Fruit fly (Drosophila melanogaster) whole organism, embryonic: Measurements from ENCODE around the gene DNaseII.
A peak's percentile ranks its signal among the peaks of the same experiment; 100 is the strongest.

ENCODE experiments used
- Atf3 ChIP-seq: fragments of 200-800 bp; sonication (Bioruptor generic); optimal IDR thresholded peaks from 3 replicates; lab custom pipeline; 2016; ENCODE audit warnings: missing biosample characterization, missing genetic modification characterization
- Awh ChIP-seq: fragments of 200-800 bp; sonication (Bioruptor generic); IDR thresholded peaks from 2 replicates; pipeline ENCODE4, ENCODE4 v1.3.6; 2022; ENCODE audit warnings: missing biosample characterization, missing genetic modification characterization
- Bteb2 ChIP-seq: fragments of 200-800 bp; sonication (Bioruptor generic); optimal IDR thresholded peaks from 2 replicates; lab custom pipeline; 2016; ENCODE audit warnings: missing biosample characterization, missing genetic modification characterization
- CG10209 ChIP-seq: fragments of 200-800 bp; sonication (Bioruptor generic); optimal IDR thresholded peaks from 3 replicates; lab custom pipeline; 2017; ENCODE audit warnings: missing biosample characterization, mild to moderate bottlenecking, missing genetic modification characterization, missing genetic modification reagents
- CG10431 ChIP-seq: fragments of 200-800 bp; sonication (Bioruptor generic); optimal IDR thresholded peaks from 3 replicates; lab custom pipeline; 2018; ENCODE audit warnings: missing biosample characterization, mild to moderate bottlenecking, missing genetic modification characterization
- CG10462 ChIP-seq: fragments of 200-800 bp; sonication (Bioruptor generic); optimal IDR thresholded peaks from 2 replicates; lab custom pipeline; 2016; ENCODE audit warnings: missing biosample characterization, missing genetic modification characterization
- CG14965 ChIP-seq: fragments of 200-800 bp; sonication (Bioruptor generic); optimal IDR thresholded peaks from 2 replicates; lab custom pipeline; 2016; ENCODE audit warnings: missing biosample characterization, missing genetic modification characterization, borderline replicate concordance
- CG16815 ChIP-seq: fragments of 200-800 bp; sonication (Bioruptor generic); optimal IDR thresholded peaks from 3 replicates; lab custom pipeline; 2017; ENCODE audit warnings: missing biosample characterization, mild to moderate bottlenecking, missing genetic modification characterization
- CG17328 ChIP-seq: fragments of 200-800 bp; sonication (Bioruptor generic); IDR thresholded peaks from 2 replicates; pipeline ENCODE4 v1.3.6; 2022; ENCODE audit warnings: missing biosample characterization, missing genetic modification characterization
- CG17612 ChIP-seq: fragments of 200-800 bp; sonication (Bioruptor generic); IDR thresholded peaks from 2 replicates; pipeline ENCODE4 v1.3.6; 2022; ENCODE audit warnings: missing biosample characterization, missing genetic modification characterization
- CG18476 ChIP-seq: fragments of 200-800 bp; sonication (Bioruptor generic); optimal IDR thresholded peaks from 2 replicates; lab custom pipeline; 2016; ENCODE audit warnings: missing biosample characterization, mild to moderate bottlenecking, missing genetic modification characterization
- CG18764 ChIP-seq: fragments of 200-800 bp; sonication (Bioruptor generic); optimal IDR thresholded peaks from 3 replicates; lab custom pipeline; 2016; ENCODE audit warnings: missing biosample characterization, missing genetic modification characterization
- CG3065 ChIP-seq: fragments of 200-800 bp; sonication (Bioruptor generic); optimal IDR thresholded peaks from 2 replicates; lab custom pipeline; 2016; ENCODE audit warnings: missing biosample characterization, missing genetic modification characterization
- CG42726 ChIP-seq: fragments of 200-800 bp; sonication (Bioruptor generic); IDR thresholded peaks from 2 replicates; pipeline ENCODE4 v1.3.6; 2022; ENCODE audit warnings: missing biosample characterization, missing genetic modification characterization; ENCODE audit not compliant: partially characterized antibody
- CG4282 ChIP-seq: fragments of 200-800 bp; sonication (Bioruptor generic); optimal IDR thresholded peaks from 2 replicates; lab custom pipeline; 2016; ENCODE audit warnings: missing biosample characterization, missing genetic modification characterization
- CG7372 ChIP-seq: fragments of 200-800 bp; sonication (Bioruptor generic); IDR thresholded peaks from 2 replicates; pipeline ENCODE4 v1.3.6; 2022; ENCODE audit warnings: missing biosample characterization, missing genetic modification characterization
- CG7839 ChIP-seq: fragments of 200-800 bp; sonication (Bioruptor generic); optimal IDR thresholded peaks from 3 replicates; lab custom pipeline; 2018; ENCODE audit warnings: missing biosample characterization, mild to moderate bottlenecking, missing genetic modification characterization, moderate library complexity
- CG9817 ChIP-seq: fragments of 200-800 bp; sonication (Bioruptor generic); optimal IDR thresholded peaks from 2 replicates; lab custom pipeline; 2018; ENCODE audit warnings: missing biosample characterization, mild to moderate bottlenecking, missing genetic modification characterization, moderate library complexity
- Doc2 ChIP-seq: fragments of 200-800 bp; sonication (Bioruptor generic); IDR thresholded peaks from 2 replicates; pipeline ENCODE4 v1.3.6; 2022; ENCODE audit warnings: missing biosample characterization, missing genetic modification characterization
- Drgx ChIP-seq: fragments of 200-800 bp; sonication (Bioruptor generic); IDR thresholded peaks from 2 replicates; pipeline ENCODE4 v1.3.6; 2022; ENCODE audit warnings: missing biosample characterization, missing genetic modification characterization
- Ets65A ChIP-seq: fragments of 200-800 bp; sonication (Bioruptor generic); peaks from one replicate; lab custom pipeline; 2016; ENCODE audit warnings: missing biosample characterization, missing genetic modification characterization
- Fer3 ChIP-seq: fragments of 200-800 bp; sonication (Bioruptor generic); optimal IDR thresholded peaks from 2 replicates; lab custom pipeline; 2018; ENCODE audit warnings: missing biosample characterization, mild to moderate bottlenecking, missing genetic modification characterization, moderate library complexity
- H15 ChIP-seq: fragments of 200-800 bp; sonication (Bioruptor generic); IDR thresholded peaks from 3 replicates; pipeline ENCODE4 v1.3.6; 2022; ENCODE audit warnings: missing biosample characterization, missing genetic modification characterization
- Hmr ChIP-seq: fragments of 200-800 bp; sonication (Bioruptor generic); optimal IDR thresholded peaks from 3 replicates; lab custom pipeline; 2017; ENCODE audit warnings: mild to moderate bottlenecking, missing biosample characterization, missing genetic modification reagents, missing genetic modification characterization
- Hr51 ChIP-seq, 2 experiments: fragments of 200-800 bp; sonication (Bioruptor generic); optimal IDR thresholded peaks; 2 replicates in 1 of 2; 3 replicates in 1 of 2; lab custom pipeline; 2016 to 2018; ENCODE audit warnings: missing biosample characterization in 2 of 2, missing genetic modification characterization in 2 of 2, mild to moderate bottlenecking in 1 of 2, moderate library complexity in 1 of 2
- Hsf ChIP-seq: fragments of 200-800 bp; sonication (Bioruptor generic); optimal IDR thresholded peaks from 3 replicates; lab custom pipeline; 2016; ENCODE audit warnings: missing biosample characterization, missing genetic modification characterization
- MBD-R2 ChIP-seq: fragments of 200-800 bp; sonication (Bioruptor generic); IDR thresholded peaks from 2 replicates; pipeline ENCODE4 v1.3.6; 2022; ENCODE audit warnings: missing biosample characterization, missing genetic modification characterization
- Mad ChIP-seq: fragments of 200-800 bp; sonication (Bioruptor generic); optimal IDR thresholded peaks from 2 replicates; lab custom pipeline; 2016; ENCODE audit warnings: missing biosample characterization, missing genetic modification characterization
- NC2β ChIP-seq: fragments of 200-800 bp; sonication (Bioruptor generic); optimal IDR thresholded peaks from 2 replicates; lab custom pipeline; 2016; ENCODE audit warnings: missing biosample characterization, missing genetic modification characterization
- PHDP ChIP-seq: fragments of 200-800 bp; sonication (Bioruptor generic); optimal IDR thresholded peaks from 3 replicates; lab custom pipeline; 2018; ENCODE audit warnings: missing biosample characterization, mild to moderate bottlenecking, missing genetic modification characterization, moderate library complexity
- Scr ChIP-seq: fragments of 200-800 bp; sonication (Bioruptor generic); IDR thresholded peaks from 2 replicates; pipeline ENCODE4 v1.3.6; 2022; ENCODE audit warnings: missing biosample characterization, missing genetic modification characterization; ENCODE audit not compliant: partially characterized antibody
- cas ChIP-seq: fragments of 200-800 bp; sonication (Bioruptor generic); IDR thresholded peaks from 2 replicates; pipeline ENCODE4 v1.3.6; 2022; ENCODE audit warnings: missing biosample characterization, missing genetic modification characterization
- eve ChIP-seq, 2 experiments: fragments of >200 bp; optimal IDR thresholded peaks; 2 replicates each; lab custom pipeline; 2017; ENCODE audit warnings: missing biosample characterization in 2 of 2, missing genetic modification characterization in 2 of 2
- gcm ChIP-seq: fragments of 200-800 bp; sonication (Bioruptor generic); optimal IDR thresholded peaks from 2 replicates; lab custom pipeline; 2019; ENCODE audit warnings: missing biosample characterization, mild to moderate bottlenecking, missing genetic modification characterization, moderate library complexity
- gem ChIP-seq: fragments of 200-800 bp; sonication (Bioruptor generic); optimal IDR thresholded peaks from 2 replicates; lab custom pipeline; 2019; ENCODE audit warnings: missing biosample characterization, mild to moderate bottlenecking, missing genetic modification characterization, moderate library complexity
- hb ChIP-seq: fragments of 200-800 bp; sonication (Bioruptor generic); IDR thresholded peaks from 3 replicates; pipeline ENCODE4 v1.3.6; 2022; ENCODE audit warnings: missing biosample characterization, missing genetic modification characterization; ENCODE audit not compliant: partially characterized antibody
- jing ChIP-seq: fragments of 200-800 bp; sonication (Bioruptor generic); optimal IDR thresholded peaks from 2 replicates; lab custom pipeline; 2018; ENCODE audit warnings: missing biosample characterization, mild to moderate bottlenecking, missing genetic modification characterization
- klu ChIP-seq: fragments of 200-800 bp; sonication (Bioruptor generic); IDR thresholded peaks from 2 replicates; pipeline ENCODE4 v1.3.6; 2022; ENCODE audit warnings: missing biosample characterization, missing genetic modification characterization
- lmd ChIP-seq: fragments of 200-800 bp; sonication (Bioruptor generic); IDR thresholded peaks from 2 replicates; pipeline ENCODE4 v1.3.6; 2022; ENCODE audit warnings: missing biosample characterization, missing genetic modification characterization
- luna ChIP-seq: fragments of 200-800 bp; sonication (Bioruptor generic); optimal IDR thresholded peaks from 2 replicates; lab custom pipeline; 2016; ENCODE audit warnings: missing biosample characterization, missing genetic modification characterization
- mam ChIP-seq: fragments of 200-800 bp; sonication (Bioruptor generic); optimal IDR thresholded peaks from 3 replicates; lab custom pipeline; 2016; ENCODE audit warnings: missing biosample characterization, missing genetic modification characterization
- nau ChIP-seq: fragments of 200-800 bp; sonication (Bioruptor generic); optimal IDR thresholded peaks from 3 replicates; lab custom pipeline; 2017; ENCODE audit warnings: missing biosample characterization, mild to moderate bottlenecking, missing genetic modification characterization, missing genetic modification reagents
- sens ChIP-seq: fragments of 200-800 bp; sonication (Bioruptor generic); peaks from one replicate; lab custom pipeline; 2016; ENCODE audit warnings: missing biosample characterization, missing genetic modification characterization
- sim ChIP-seq: fragments of 200-800 bp; sonication (Bioruptor generic); IDR thresholded peaks from 2 replicates; pipeline ENCODE4 v1.3.6; 2022; ENCODE audit warnings: missing biosample characterization, missing genetic modification characterization
- sr ChIP-seq: fragments of 200-800 bp; sonication (Bioruptor generic); IDR thresholded peaks from 3 replicates; pipeline ENCODE4 v1.3.6; 2022; ENCODE audit warnings: missing biosample characterization, missing genetic modification characterization
- ttk ChIP-seq: fragments of 200-800 bp; sonication (Bioruptor generic); IDR thresholded peaks from 2 replicates; pipeline ENCODE4 v2.1.2; 2022; ENCODE audit warnings: missing biosample characterization, missing genetic modification characterization
- twi ChIP-seq: fragments of 200-800 bp; optimal IDR thresholded peaks from 2 replicates; lab custom pipeline; 2019; ENCODE audit warnings: missing biosample characterization, mild to moderate bottlenecking, missing genetic modification characterization, moderate library complexity

Gene DNaseII

DNA sequence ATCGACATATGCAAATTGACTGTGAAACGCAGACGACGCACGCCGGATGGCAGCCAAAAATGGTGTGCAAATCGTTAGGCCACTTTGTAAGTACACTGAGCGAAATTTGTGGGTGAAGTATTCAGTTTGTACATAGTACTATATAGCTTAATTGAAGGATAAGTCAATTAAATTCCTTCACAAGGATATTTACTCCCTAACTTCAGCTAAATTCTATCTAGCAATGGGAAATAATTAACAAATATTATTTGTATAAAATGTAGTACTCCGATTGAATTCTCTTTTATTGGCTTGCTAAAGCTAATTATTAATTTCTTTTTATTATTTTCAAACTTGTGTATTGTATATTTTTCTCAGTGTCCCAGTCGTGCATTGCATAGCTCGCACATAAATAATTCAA lies 9.9 kb downstream of the DNaseII start:
- TF ChIP-seq Bteb2 (GFP tag; lab: Kevin White, UChicago): no peak
- TF ChIP-seq CG4282 (GFP tag; lab: Kevin White, UChicago): no peak
- peak; percentile 74 for TF ChIP-seq Drgx
- peak; percentile 6 for TF ChIP-seq gem (tag; lab: Kevin White, UChicago)
- TF ChIP-seq sens: peak; percentile 5
- peak; percentile 2 for TF ChIP-seq Ets65A (GFP tag; lab: Kevin White, UChicago)
- TF ChIP-seq Hr51 (GFP tag; optimal IDR thresholded peaks at IDR 0.05; lab: Kevin White, UChicago): peak in 1 of 2 experiments; percentile 12
- no peak for TF ChIP-seq Scr (GFP tag; lab: Robert Waterston, UW)

DNA sequence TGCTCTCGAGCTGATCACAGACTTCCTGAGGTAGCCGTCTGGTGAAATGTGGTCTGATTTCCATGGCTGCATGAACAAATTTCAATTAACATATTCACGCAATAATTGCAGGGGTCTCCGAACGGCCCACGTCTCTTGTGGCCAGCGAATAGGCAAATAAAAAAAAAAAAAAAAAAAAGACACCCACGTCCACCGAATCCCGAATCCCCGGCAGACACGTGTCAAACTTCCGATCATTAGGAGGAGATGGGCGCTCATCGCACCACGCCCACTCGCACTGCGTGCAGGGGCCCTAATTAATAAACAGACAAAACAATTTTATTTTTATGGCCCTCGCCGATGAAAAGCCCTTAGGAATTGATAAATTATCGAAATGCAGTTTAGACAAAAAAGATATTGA lies 24.4 kb downstream of the DNaseII start:
- TF ChIP-seq gcm: peak; percentile 9
- peak; percentile 92 for TF ChIP-seq sr (GFP tag; lab: Robert Waterston, UW)
- no peak for TF ChIP-seq CG10462 (GFP tag; lab: Kevin White, UChicago)
- 0 out of 2 replicates have a peak, but pooled peaks have one; percentile 10 for TF ChIP-seq Awh (GFP tag; lab: Robert Waterston, UW)
- TF ChIP-seq sim (GFP tag; lab: Robert Waterston, UW): no peak
- no peak for TF ChIP-seq klu (GFP tag; lab: Robert Waterston, UW)
- no peak for TF ChIP-seq CG17612 (GFP tag; lab: Robert Waterston, UW)
- no peak for TF ChIP-seq PHDP (tag; lab: Kevin White, UChicago)
- no peak for TF ChIP-seq Atf3 (GFP tag; lab: Kevin White, UChicago)
- TF ChIP-seq jing (GFP tag; lab: Kevin White, UChicago): no peak
- TF ChIP-seq CG9817: no peak
- TF ChIP-seq cas (GFP tag; lab: Robert Waterston, UW): no peak
- 0 out of 3 replicates have a peak, but pooled peaks have one; percentile 24 for TF ChIP-seq hb (GFP tag; lab: Robert Waterston, UW)
- no peak for TF ChIP-seq CG18476 (GFP tag; lab: Kevin White, UChicago)
- TF ChIP-seq CG18764 (GFP tag; lab: Kevin White, UChicago): no peak
- no peak for TF ChIP-seq Mad (GFP tag; lab: Kevin White, UChicago)
- no peak for TF ChIP-seq NC2β (GFP tag; lab: Kevin White, UChicago)

DNA sequence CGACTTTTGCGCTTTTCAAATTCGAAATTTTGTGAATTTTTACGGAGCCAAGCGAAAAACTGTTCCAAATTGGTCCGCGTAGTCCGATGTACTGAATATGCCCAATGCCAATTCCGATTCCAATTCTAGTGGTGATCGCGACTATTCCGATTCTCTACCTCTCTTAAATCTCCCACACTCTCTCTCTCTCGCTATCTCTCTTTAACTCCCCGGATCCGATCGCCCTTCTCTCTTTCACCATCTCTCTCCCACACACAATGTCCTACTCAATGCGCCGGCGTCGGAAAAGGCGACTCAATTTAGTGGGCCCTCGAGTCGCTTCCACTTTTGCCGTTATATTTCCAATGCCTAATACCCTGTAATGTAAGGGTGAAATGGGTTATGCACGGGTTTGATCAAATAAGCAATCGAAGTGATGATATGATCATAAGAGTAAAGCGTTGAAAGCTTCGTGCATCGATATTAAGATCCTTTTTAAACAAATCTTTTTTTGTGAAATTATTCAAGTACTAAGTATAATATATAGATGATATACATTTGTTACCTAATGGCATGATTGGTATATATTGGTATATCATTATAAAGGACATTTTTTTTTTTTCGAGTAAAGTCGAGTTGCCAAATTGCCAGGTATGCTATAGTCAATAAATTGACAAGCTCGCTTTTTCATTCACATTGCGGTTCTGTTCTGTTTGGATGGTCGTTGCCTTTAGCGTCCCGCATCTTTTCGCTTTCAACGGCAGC lies 30.3 kb downstream of the DNaseII start:
- TF ChIP-seq CG10209 (peak; percentile 78), CG14965 (GFP tag; lab: Kevin White, UChicago) (no peak), ttk (0 out of 2 replicates have a peak, but pooled peaks have one; percentile 35), Fer3 (tag; lab: Kevin White, UChicago) (peak; percentile 34), mam (GFP tag; lab: Kevin White, UChicago) (peak; percentile 26), Hmr (GFP tag; lab: Kevin White, UChicago) (peak; percentile 55), CG16815 (peak; percentile 79), H15 (GFP tag; lab: Robert Waterston, UW) (0 out of 3 replicates have a peak, but pooled peaks have one; percentile 28), CG7372 (GFP tag; lab: Robert Waterston, UW) (peak; percentile 34; the same call in 1 of the 2 replicates), CG3065 (GFP tag; lab: Kevin White, UChicago) (peak; percentile 42), CG42726 (GFP tag; lab: Robert Waterston, UW) (no peak), Doc2 (GFP tag; lab: Robert Waterston, UW) (no peak), CG10431 (GFP tag; lab: Kevin White, UChicago) (no peak), CG17328 (GFP tag; lab: Robert Waterston, UW) (peak; percentile 56; the same call in 1 of the 2 replicates), MBD-R2 (GFP tag; lab: Robert Waterston, UW) (0 out of 2 replicates have a peak, but pooled peaks have one; percentile 15), luna (no peak), lmd (GFP tag; lab: Robert Waterston, UW) (peak; percentile 74), nau (GFP tag; lab: Kevin White, UChicago) (peak; percentile 61), eve (GFP tag; optimal IDR thresholded peaks at IDR 0.05; lab: Kevin White, UChicago) (peak in 1 of 2 experiments; percentile 79), twi (no peak), CG7839 (tag; lab: Kevin White, UChicago) (peak; percentile 84), Hsf (GFP tag; lab: Kevin White, UChicago) (peak; percentile 65)
